Fruit fly (Drosophila melanogaster): ENCODE measurements around the gene Sfp78E.

DNA sequence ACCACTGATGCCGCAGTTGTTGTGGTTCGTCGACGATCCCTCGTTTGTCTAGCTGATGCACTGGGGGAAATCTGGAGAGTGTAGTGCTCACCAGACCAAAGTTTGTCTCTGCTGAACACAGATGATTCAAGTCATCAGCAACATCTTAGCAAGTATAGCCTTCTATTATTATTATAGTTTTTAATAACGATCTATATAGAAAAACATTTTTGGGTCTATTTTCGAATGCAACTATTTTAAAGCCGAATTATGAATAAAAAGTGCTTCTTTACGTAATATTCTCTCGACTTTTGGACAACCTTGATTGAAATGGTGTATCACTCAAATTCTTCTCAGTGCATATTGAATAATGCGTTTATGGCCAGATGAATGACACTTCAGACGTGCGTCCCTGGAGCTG, 1.9 kb upstream of the Sfp78E start:
- TF ChIP-seq psq (GFP tag; optimal IDR thresholded peaks at IDR 0.05): no peak
- no peak for TF ChIP-seq Vsx2 (GFP tag; optimal IDR thresholded peaks at IDR 0.05; ENCODE audit: partially characterized antibody)
- no peak for TF ChIP-seq sage (GFP tag; optimal IDR thresholded peaks at IDR 0.05)
- TF ChIP-seq Hr83 (GFP tag; optimal IDR thresholded peaks at IDR 0.05; ENCODE audit: poor library complexity, severe bottlenecking): no peak
- TF ChIP-seq Dfd (GFP tag; optimal IDR thresholded peaks at IDR 0.05): no peak
- no peak for TF ChIP-seq Myc (optimal IDR thresholded peaks at IDR 0.05)
- no peak for TF ChIP-seq pan (optimal IDR thresholded peaks at IDR 0.05)
- no peak for TF ChIP-seq CG9705 (GFP tag; optimal IDR thresholded peaks at IDR 0.05)
- TF ChIP-seq h (GFP tag; optimal IDR thresholded peaks at IDR 0.05): no peak
- TF ChIP-seq woc (GFP tag; optimal IDR thresholded peaks at IDR 0.05): no peak
- TF ChIP-seq dl (GFP tag; optimal IDR thresholded peaks at IDR 0.05; ENCODE audit: insufficient read depth in 1 of 2, partially characterized antibody in 2 of 2): no peak
- no peak for TF ChIP-seq Abd-B (GFP tag; optimal IDR thresholded peaks at IDR 0.05)

Data from whole organism, wandering third instar larva.